Worm (Caenorhabditis elegans) whole organism, mixed stage, embryonic: ENCODE data around the gene C56C10.4.
A peak's percentile ranks its signal among the peaks of the same experiment; 100 is the strongest.

ENCODE experiments used
- bed-3 ChIP-seq: fragments of 200-800 bp; sonication (Bioruptor generic); optimal IDR thresholded peaks from 3 replicates; lab custom pipeline; 2018; ENCODE audit warnings: mild to moderate bottlenecking, missing genetic modification characterization, moderate library complexity, missing compliant biosample characterization
- ceh-43 ChIP-seq: fragments of 200-800 bp; sonication (Bioruptor generic); optimal IDR thresholded peaks from 2 replicates; lab custom pipeline; 2018; ENCODE audit warnings: mild to moderate bottlenecking, missing genetic modification characterization, moderate library complexity, missing compliant biosample characterization
- ceh-83 ChIP-seq: fragments of 200-800 bp; sonication (Bioruptor generic); optimal IDR thresholded peaks from 2 replicates; lab custom pipeline; 2018; ENCODE audit warnings: mild to moderate bottlenecking, missing genetic modification characterization, missing compliant biosample characterization
- cnd-1 ChIP-seq: fragments of 200-800 bp; sonication (Bioruptor generic); optimal IDR thresholded peaks from 2 replicates; lab custom pipeline; 2018; ENCODE audit warnings: mild to moderate bottlenecking, missing genetic modification characterization, missing compliant biosample characterization
- drap-1 ChIP-seq: fragments of 200-800 bp; sonication (Bioruptor generic); optimal IDR thresholded peaks from 3 replicates; lab custom pipeline; 2018; ENCODE audit warnings: mild to moderate bottlenecking, missing genetic modification characterization, missing compliant biosample characterization
- elt-1 ChIP-seq: sonication (generic microtip); optimal IDR thresholded peaks from 2 replicates; lab custom pipeline; 2017; ENCODE audit warnings: missing genetic modification characterization, mild to moderate bottlenecking, missing compliant biosample characterization, antibody characterized with exemption, moderate library complexity, borderline replicate concordance; ENCODE audit not compliant: insufficient read depth
- elt-3 ChIP-seq: fragments of 150-350 bp; optimal IDR thresholded peaks from 2 replicates; lab custom pipeline; 2014; ENCODE audit warnings: missing biosample characterization, missing genetic modification characterization
- flh-1 ChIP-seq: fragments of 200-800 bp; sonication (Bioruptor generic); optimal IDR thresholded peaks from 2 replicates; lab custom pipeline; 2018; ENCODE audit warnings: mild to moderate bottlenecking, missing genetic modification characterization, moderate library complexity, missing compliant biosample characterization
- ham-2 ChIP-seq: fragments of 200-800 bp; sonication (Bioruptor generic); optimal IDR thresholded peaks from 2 replicates; lab custom pipeline; 2018; ENCODE audit warnings: mild to moderate bottlenecking, missing genetic modification characterization, missing compliant biosample characterization
- hlh-1 ChIP-seq: fragments of 150-350 bp; optimal IDR thresholded peaks from 2 replicates; lab custom pipeline; 2014; ENCODE audit warnings: missing biosample characterization, missing genetic modification reagents, missing genetic modification characterization
- lin-13 ChIP-seq: fragments of 150-350 bp; optimal IDR thresholded peaks from 2 replicates; lab custom pipeline; 2014; ENCODE audit warnings: missing biosample characterization, missing genetic modification characterization
- lin-32 ChIP-seq: fragments of 200-800 bp; sonication (Bioruptor generic); optimal IDR thresholded peaks from 2 replicates; lab custom pipeline; 2018; ENCODE audit warnings: mild to moderate bottlenecking, missing genetic modification characterization, missing compliant biosample characterization
- lsy-2 ChIP-seq: fragments of 150-350 bp; optimal IDR thresholded peaks from 2 replicates; lab custom pipeline; 2014; ENCODE audit warnings: missing biosample characterization, missing genetic modification characterization
- mab-5 ChIP-seq: fragments of 150-350 bp; optimal IDR thresholded peaks from 2 replicates; lab custom pipeline; 2014; ENCODE audit warnings: missing biosample characterization, missing genetic modification characterization
- mls-2 ChIP-seq: sonication (generic microtip); optimal IDR thresholded peaks from 2 replicates; lab custom pipeline; 2016; ENCODE audit warnings: mild to moderate bottlenecking, missing genetic modification characterization, moderate library complexity, missing compliant biosample characterization
- nhr-12 ChIP-seq: fragments of 150-350 bp; optimal IDR thresholded peaks from 2 replicates; lab custom pipeline; 2014; ENCODE audit warnings: missing biosample characterization, missing genetic modification characterization
- nhr-2 ChIP-seq: fragments of 150-350 bp; optimal IDR thresholded peaks from 2 replicates; lab custom pipeline; 2014; ENCODE audit warnings: missing biosample characterization, missing genetic modification characterization
- sem-2 ChIP-seq: fragments of 200-800 bp; sonication (Bioruptor generic); optimal IDR thresholded peaks from 2 replicates; lab custom pipeline; 2018; ENCODE audit warnings: mild to moderate bottlenecking, missing genetic modification characterization, missing compliant biosample characterization
- snpc-4 ChIP-seq: fragments of 150-350 bp; optimal IDR thresholded peaks from 2 replicates; lab custom pipeline; 2014; ENCODE audit warnings: missing biosample characterization, missing genetic modification characterization
- tbx-8 ChIP-seq: fragments of 200-800 bp; sonication (Bioruptor generic); optimal IDR thresholded peaks from 2 replicates; lab custom pipeline; 2018; ENCODE audit warnings: mild to moderate bottlenecking, missing genetic modification characterization, moderate library complexity, missing compliant biosample characterization
- unc-120 ChIP-seq: sonication (generic microtip); optimal IDR thresholded peaks from 2 replicates; lab custom pipeline; 2017; ENCODE audit warnings: missing genetic modification characterization, missing compliant biosample characterization; ENCODE audit not compliant: poor library complexity, severe bottlenecking
- ztf-11 ChIP-seq: fragments of 150-350 bp; optimal IDR thresholded peaks from 2 replicates; lab custom pipeline; 2014; ENCODE audit warnings: missing biosample characterization, missing genetic modification characterization

C56C10.4 gene

ce11 chrII:6610262-6610661 lies 27.4 kb downstream of the C56C10.4 start:
- peak; percentile 4 for TF ChIP-seq elt-1 (tag; lab: Kevin White, UChicago)
- no peak for TF ChIP-seq lsy-2

- TF ChIP-seq sem-2 (GFP tag; lab: Kevin White, UChicago) (no peak), ceh-43 (GFP tag; lab: Kevin White, UChicago) (no peak), mab-5 (no peak), flh-1 (GFP tag; lab: Kevin White, UChicago) (no peak), ztf-11 (no peak), unc-120 (tag; lab: Kevin White, UChicago) (no peak), hlh-1 (tag; lab: Kevin White, UChicago) (no peak), snpc-4 (tag; lab: Kevin White, UChicago) (no peak), tbx-8 (no peak), lin-32 (GFP tag; lab: Kevin White, UChicago) (no peak), elt-3 (tag; lab: Kevin White, UChicago) (no peak), mls-2 (tag; lab: Kevin White, UChicago) (no peak)
Measured at ce11 chrII:6612544-6612943, 29.7 kb downstream of the C56C10.4 start.

DNA sequence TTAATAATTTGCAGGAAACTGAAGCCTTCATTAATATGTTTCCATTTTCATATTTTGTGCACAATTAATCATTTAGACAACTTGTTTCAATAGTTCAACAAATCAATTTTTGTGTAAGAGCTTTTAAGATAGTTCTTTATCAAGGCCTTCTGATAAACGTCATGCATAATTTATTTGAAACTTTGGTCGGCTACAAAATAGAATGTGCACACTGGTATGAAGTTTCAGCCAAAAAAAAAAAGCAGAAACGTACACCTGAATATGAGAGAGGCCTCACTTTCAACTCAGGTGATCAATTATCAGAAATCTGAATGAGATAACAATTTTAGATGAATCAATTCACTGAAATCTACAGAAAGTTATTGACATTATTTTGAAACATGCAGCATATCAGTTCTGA lies 31.6 kb downstream of the C56C10.4 start:
- TF ChIP-seq mls-2 (tag; lab: Kevin White, UChicago) (no peak), unc-120 (tag; lab: Kevin White, UChicago) (no peak), ham-2 (GFP tag; lab: Kevin White, UChicago) (no peak), bed-3 (GFP tag; lab: Kevin White, UChicago) (no peak), drap-1 (GFP tag; lab: Kevin White, UChicago) (no peak), sem-2 (GFP tag; lab: Kevin White, UChicago) (no peak), nhr-12 (tag; lab: Kevin White, UChicago) (no peak), nhr-2 (tag; lab: Kevin White, UChicago) (no peak)

- no peak for TF ChIP-seq cnd-1 (tag; lab: Kevin White, UChicago)
- TF ChIP-seq lin-13 (tag; lab: Kevin White, UChicago): no peak
- no peak for TF ChIP-seq nhr-2 (tag; lab: Kevin White, UChicago)
- TF ChIP-seq elt-3 (tag; lab: Kevin White, UChicago): no peak
- TF ChIP-seq nhr-12 (tag; lab: Kevin White, UChicago): no peak
- no peak for TF ChIP-seq sem-2 (GFP tag; lab: Kevin White, UChicago)
- no peak for TF ChIP-seq ceh-83 (GFP tag; lab: Kevin White, UChicago)
- TF ChIP-seq flh-1 (GFP tag; lab: Kevin White, UChicago): no peak
Measured at ce11 chrII:6615232-6616029, 32.6 kb downstream of the C56C10.4 start.

- TF ChIP-seq cnd-1 (tag; lab: Kevin White, UChicago) (no peak), ztf-11 (no peak)
Measured at ce11 chrII:6616135-6616534, 33.3 kb downstream of the C56C10.4 start.

- TF ChIP-seq unc-120 (tag; lab: Kevin White, UChicago): no peak
Measured at ce11 chrII:6616770-6617169, 33.9 kb downstream of the C56C10.4 start, which contains the start of gene klf-3. klf-3 (plus strand) TSS chrII:6616878.

ce11 chrII:6619007-6619406 lies 36.1 kb downstream of the C56C10.4 start:
- TF ChIP-seq hlh-1 (tag; lab: Kevin White, UChicago) (no peak), nhr-2 (tag; lab: Kevin White, UChicago) (no peak), ceh-43 (GFP tag; lab: Kevin White, UChicago) (no peak), ztf-11 (no peak), unc-120 (tag; lab: Kevin White, UChicago) (no peak), mab-5 (no peak), tbx-8 (no peak), sem-2 (GFP tag; lab: Kevin White, UChicago) (no peak)
- TF ChIP-seq, all 35 proteins: peak for 0
